Worm (Caenorhabditis elegans) whole organism, L3 larva: Measurements from ENCODE around the gene cup-16.
A peak's percentile ranks its signal among the peaks of the same experiment; 100 is the strongest.

ENCODE experiments used
- R02D3.7 ChIP-seq: fragments of 150-350 bp; optimal IDR thresholded peaks from 2 replicates; lab custom pipeline; 2014; ENCODE audit warnings: missing biosample characterization, missing genetic modification characterization
- ceh-82 ChIP-seq: fragments of 150-350 bp; optimal IDR thresholded peaks from 2 replicates; lab custom pipeline; 2014; ENCODE audit warnings: missing biosample characterization, missing genetic modification characterization
- daf-12 ChIP-seq: fragments of 150-350 bp; optimal IDR thresholded peaks from 2 replicates; lab custom pipeline; 2014; ENCODE audit warnings: missing biosample characterization, missing genetic modification reagents, missing genetic modification characterization
- egl-27 ChIP-seq: sonication (generic microtip); optimal IDR thresholded peaks from 4 replicates; lab custom pipeline; 2017; ENCODE audit warnings: missing biosample characterization, missing genetic modification reagents, missing genetic modification characterization
- egl-5 ChIP-seq: fragments of 150-350 bp; optimal IDR thresholded peaks from 2 replicates; lab custom pipeline; 2017; ENCODE audit warnings: missing biosample characterization, missing genetic modification reagents, missing genetic modification characterization, inconsistent platforms
- elt-1 ChIP-seq: fragments of 150-350 bp; optimal IDR thresholded peaks from 2 replicates; lab custom pipeline; 2014; ENCODE audit warnings: missing biosample characterization, missing genetic modification characterization
- elt-2 ChIP-seq: sonication (generic microtip); optimal IDR thresholded peaks from 2 replicates; lab custom pipeline; 2016; ENCODE audit warnings: missing genetic modification reagents, mild to moderate bottlenecking, missing genetic modification characterization, missing compliant biosample characterization
- elt-3 ChIP-seq, 3 experiments: fragments of 150-350 bp in 1 of 3; sonication (generic microtip) in 2 of 3; optimal IDR thresholded peaks; 2 replicates in 2 of 3; 4 replicates in 1 of 3; lab custom pipeline; 2014 to 2017; ENCODE audit warnings: missing biosample characterization in 3 of 3, missing genetic modification characterization in 3 of 3
- eor-1 ChIP-seq, 2 experiments: fragments of 150-350 bp; optimal IDR thresholded peaks; 2 replicates each; lab custom pipeline; 2014 to 2018; ENCODE audit warnings: missing biosample characterization in 2 of 2, missing genetic modification characterization in 2 of 2
- fos-1 ChIP-seq: fragments of 150-350 bp; optimal IDR thresholded peaks from 2 replicates; lab custom pipeline; 2014; ENCODE audit warnings: missing biosample characterization, missing genetic modification characterization
- lin-15B ChIP-seq: fragments of 150-350 bp; optimal IDR thresholded peaks from 2 replicates; lab custom pipeline; 2014; ENCODE audit warnings: missing biosample characterization, missing genetic modification characterization
- lin-39 ChIP-seq: fragments of 150-350 bp; optimal IDR thresholded peaks from 2 replicates; lab custom pipeline; 2018; ENCODE audit warnings: missing biosample characterization, missing genetic modification reagents, missing genetic modification characterization
- lsy-12 ChIP-seq: sonication (generic microtip); optimal IDR thresholded peaks from 2 replicates; lab custom pipeline; 2016; ENCODE audit warnings: mild to moderate bottlenecking, missing genetic modification characterization, missing compliant biosample characterization
- mdl-1 ChIP-seq: fragments of 150-350 bp; optimal IDR thresholded peaks from 2 replicates; lab custom pipeline; 2014; ENCODE audit warnings: missing biosample characterization, missing genetic modification characterization
- mml-1 ChIP-seq: fragments of 150-350 bp; sonication (generic microtip); optimal IDR thresholded peaks from 3 replicates; lab custom pipeline; 2014; ENCODE audit warnings: missing biosample characterization, missing genetic modification characterization
- nfya-1 ChIP-seq: sonication (generic microtip); optimal IDR thresholded peaks from 2 replicates; lab custom pipeline; 2017; ENCODE audit warnings: missing genetic modification characterization, mild to moderate bottlenecking, missing compliant biosample characterization, antibody characterized with exemption, moderate library complexity; ENCODE audit not compliant: insufficient read depth
- nhr-11 ChIP-seq: fragments of 150-350 bp; optimal IDR thresholded peaks from 2 replicates; lab custom pipeline; 2014; ENCODE audit warnings: missing biosample characterization, missing genetic modification characterization
- nhr-23 ChIP-seq: fragments of 150-350 bp; optimal IDR thresholded peaks from 2 replicates; lab custom pipeline; 2014; ENCODE audit warnings: missing biosample characterization, missing genetic modification reagents, missing genetic modification characterization
- nhr-25 ChIP-seq: sonication (generic microtip); optimal IDR thresholded peaks from 2 replicates; lab custom pipeline; 2017; ENCODE audit warnings: missing biosample characterization, missing genetic modification characterization
- nhr-43 ChIP-seq: sonication (generic microtip); optimal IDR thresholded peaks from 2 replicates; lab custom pipeline; 2016; ENCODE audit warnings: mild to moderate bottlenecking, missing genetic modification characterization, missing compliant biosample characterization; ENCODE audit not compliant: poor library complexity, severe bottlenecking
- pqm-1 ChIP-seq: fragments of 150-350 bp; optimal IDR thresholded peaks from 2 replicates; lab custom pipeline; 2017; ENCODE audit warnings: missing biosample characterization, missing genetic modification characterization, inconsistent platforms
- tbx-2 ChIP-seq: sonication (generic microtip); optimal IDR thresholded peaks from 2 replicates; lab custom pipeline; 2016; ENCODE audit warnings: mild to moderate bottlenecking, missing genetic modification characterization, missing compliant biosample characterization
- zag-1 ChIP-seq: fragments of 150-350 bp; optimal IDR thresholded peaks from 2 replicates; lab custom pipeline; 2014; ENCODE audit warnings: missing biosample characterization, missing genetic modification characterization
- ztf-11 ChIP-seq: fragments of 150-350 bp; optimal IDR thresholded peaks from 2 replicates; lab custom pipeline; 2014; ENCODE audit warnings: missing biosample characterization, missing genetic modification characterization
- ztf-4 ChIP-seq: fragments of 150-350 bp; optimal IDR thresholded peaks from 2 replicates; lab custom pipeline; 2014; ENCODE audit warnings: missing biosample characterization, missing genetic modification characterization

Gene cup-16

ce11 chrII:8726700-8727099 is 19.7 kb downstream of the cup-16 start, which contains the start of gene T01B7.9:
Gene T01B7.9, minus strand, starts transcription at chrII:8726800.
- TF ChIP-seq daf-12 (tag; lab: Kevin White, UChicago) (no peak), nhr-11 (tag; lab: Kevin White, UChicago) (no peak), nfya-1 (tag; lab: Kevin White, UChicago) (no peak), eor-1 (tag; optimal IDR thresholded peaks at IDR 0.05; lab: Kevin White, UChicago) (no peak)

ce11 chrII:8730281-8730680 is 23.3 kb downstream of the cup-16 start:
- TF ChIP-seq ceh-82 (tag; lab: Kevin White, UChicago) = no peak
- peak; percentile 6 for TF ChIP-seq egl-5 (tag; lab: Kevin White, UChicago)
- peak; percentile 5 for TF ChIP-seq nhr-25 (tag; lab: Kevin White, UChicago)
- peak in 1 of 3 experiments; percentile 75 for TF ChIP-seq elt-3 (tag; optimal IDR thresholded peaks at IDR 0.05; lab: Kevin White, UChicago)

- no peak for TF ChIP-seq pqm-1
- no peak for TF ChIP-seq ztf-4 (tag; lab: Kevin White, UChicago)
- no peak for TF ChIP-seq ztf-11
- TF ChIP-seq elt-2 (tag; lab: Kevin White, UChicago) = no peak
- TF ChIP-seq nfya-1 (tag; lab: Kevin White, UChicago) = no peak
- TF ChIP-seq lin-15B (tag; lab: Kevin White, UChicago) = no peak
- TF ChIP-seq daf-12 (tag; lab: Kevin White, UChicago) = no peak
- TF ChIP-seq zag-1 = no peak
- TF ChIP-seq lsy-12 (tag; lab: Kevin White, UChicago) = no peak
- no peak for TF ChIP-seq fos-1 (tag; lab: Kevin White, UChicago)
- TF ChIP-seq lin-39 (tag; lab: Kevin White, UChicago) = no peak
- TF ChIP-seq nhr-43 (tag; lab: Kevin White, UChicago) = peak; percentile 62
- peak; percentile 37 for TF ChIP-seq nhr-23 (tag; lab: Kevin White, UChicago)
Measured at ce11 chrII:8730960-8731693, 24.2 kb downstream of the cup-16 start.

DNA sequence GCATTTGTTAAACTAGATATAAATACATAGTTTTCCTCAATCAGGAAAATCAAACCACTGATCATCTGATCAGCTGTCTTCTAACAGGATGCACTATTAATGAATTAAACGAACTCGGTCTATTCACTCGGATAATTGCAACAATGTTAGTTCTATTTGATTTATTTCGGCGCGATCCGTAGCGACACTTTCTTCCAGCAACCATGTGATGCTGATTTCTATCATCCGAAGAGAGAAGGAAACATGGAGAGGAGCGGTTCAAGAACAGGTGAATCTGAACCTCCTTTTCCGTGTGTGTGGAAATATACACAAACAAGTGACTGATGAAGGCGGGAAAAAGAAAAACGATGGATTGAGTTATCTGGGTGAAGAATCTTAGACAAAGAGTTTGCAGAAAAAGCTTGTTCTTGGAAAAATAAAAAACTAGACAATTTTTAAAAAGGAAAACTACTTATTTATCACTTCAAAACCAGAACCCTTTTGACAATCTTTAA is 24.8 kb downstream of the cup-16 start:
- TF ChIP-seq egl-27 (no peak), nhr-43 (tag; lab: Kevin White, UChicago) (peak; percentile 53), elt-1 (peak; percentile 37)
- TF ChIP-seq, all 47 proteins: peak for 2

- no peak for TF ChIP-seq R02D3.7 (tag; lab: Kevin White, UChicago)
- TF ChIP-seq nhr-43 (tag; lab: Kevin White, UChicago) = peak; percentile 68
Measured at ce11 chrII:8732339-8733100, 25.6 kb downstream of the cup-16 start, which contains the start of gene rol-6. Gene rol-6, plus strand, starts transcription at chrII:8733050.

ce11 chrII:8733627-8734026 is 26.7 kb downstream of the cup-16 start:
- TF ChIP-seq ztf-11 (no peak), tbx-2 (tag; lab: Kevin White, UChicago) (no peak), egl-5 (tag; lab: Kevin White, UChicago) (no peak), eor-1 (tag; optimal IDR thresholded peaks at IDR 0.05; lab: Kevin White, UChicago) (no peak), egl-27 (no peak), mdl-1 (tag; lab: Kevin White, UChicago) (no peak), mml-1 (tag; lab: Kevin White, UChicago) (no peak), daf-12 (tag; lab: Kevin White, UChicago) (no peak), elt-3 (tag; optimal IDR thresholded peaks at IDR 0.05; lab: Kevin White, UChicago) (no peak), pqm-1 (no peak), nhr-23 (tag; lab: Kevin White, UChicago) (no peak)
